Worm (Caenorhabditis elegans): ENCODE data around the gene C08E8.4.

C08E8.4 gene

ce11 chrV:18410142-18410541 is 38.5 kb downstream of the C08E8.4 start, which contains the start of gene srh-207:
TSS of gene srh-207 (minus strand) at chrV:18410242.
- TF ChIP-seq nhr-12 (tag; optimal IDR thresholded peaks at IDR 0.05) = no peak

ce11 chrV:18412351-18412750 is 40.7 kb downstream of the C08E8.4 start:
- no peak for TF ChIP-seq efl-1 (optimal IDR thresholded peaks at IDR 0.05)
- TF ChIP-seq efl-1 (GFP tag; optimal IDR thresholded peaks at IDR 0.05 in 1 of 2) = peak in 1 of 2 experiments; percentile 23
- TF ChIP-seq mdl-1 (tag; optimal IDR thresholded peaks at IDR 0.05) = no peak
- peak in 1 of 2 experiments; percentile 2 for TF ChIP-seq lin-35 (GFP tag; optimal IDR thresholded peaks at IDR 0.05)

- TF ChIP-seq Y116A8C.19 (tag; optimal IDR thresholded peaks at IDR 0.05; ENCODE audit: borderline replicate concordance) = no peak
- TF ChIP-seq efl-3 (GFP tag; optimal IDR thresholded peaks at IDR 0.05) = no peak
- TF ChIP-seq nhr-85 (tag) = no peak
- TF ChIP-seq swsn-7 (tag; optimal IDR thresholded peaks at IDR 0.05) = no peak
- TF ChIP-seq nhr-84 (tag; optimal IDR thresholded peaks at IDR 0.05) = no peak
- no peak for TF ChIP-seq nhr-90 (tag; optimal IDR thresholded peaks at IDR 0.05; ENCODE audit: poor library complexity)
- TF ChIP-seq fkh-8 (tag; optimal IDR thresholded peaks at IDR 0.05) = no peak
- no peak for TF ChIP-seq pax-3 (tag; optimal IDR thresholded peaks at IDR 0.05)
- no peak for TF ChIP-seq unc-86 (tag; optimal IDR thresholded peaks at IDR 0.05)
- no peak for TF ChIP-seq pqm-1 (tag; optimal IDR thresholded peaks at IDR 0.05)
- no peak for TF ChIP-seq ama-1 (optimal IDR thresholded peaks at IDR 0.05)
- TF ChIP-seq nhr-237 (tag; optimal IDR thresholded peaks at IDR 0.05) = no peak
- TF ChIP-seq lin-13 (GFP tag; optimal IDR thresholded peaks at IDR 0.05) = no peak
- no peak for TF ChIP-seq nhr-28 (tag; optimal IDR thresholded peaks at IDR 0.05)
- TF ChIP-seq zag-1 (tag; optimal IDR thresholded peaks at IDR 0.05) = no peak
- no peak for TF ChIP-seq lin-14 (GFP tag; optimal IDR thresholded peaks at IDR 0.05)
Observed at ce11 chrV:18412887-18413286, 41.2 kb downstream of the C08E8.4 start, which contains the start of gene ZK262.2. TSS of gene ZK262.2 (minus strand) at chrV:18412987.

- no peak for TF ChIP-seq mef-2 (tag; optimal IDR thresholded peaks at IDR 0.05)
- no peak for TF ChIP-seq ceh-82 (tag; optimal IDR thresholded peaks at IDR 0.05)
- TF ChIP-seq pag-3 (tag; optimal IDR thresholded peaks at IDR 0.05; ENCODE audit: borderline replicate concordance, insufficient read depth) = no peak
- no peak for TF ChIP-seq ceh-88 (GFP tag; IDR thresholded peaks at IDR 0.05)
- TF ChIP-seq ztf-4 (tag; optimal IDR thresholded peaks at IDR 0.05) = no peak
- no peak for TF ChIP-seq irx-1 (tag; optimal IDR thresholded peaks at IDR 0.05)
- no peak for TF ChIP-seq hpl-2 (GFP tag; optimal IDR thresholded peaks at IDR 0.05)
- no peak for TF ChIP-seq mep-1 (tag; optimal IDR thresholded peaks at IDR 0.05)
- TF ChIP-seq sup-37 (GFP tag; optimal IDR thresholded peaks at IDR 0.05) = no peak
- no peak for TF ChIP-seq vab-15 (tag; optimal IDR thresholded peaks at IDR 0.05)
- no peak for TF ChIP-seq efl-1 (optimal IDR thresholded peaks at IDR 0.05)
- no peak for TF ChIP-seq efl-1 (GFP tag; optimal IDR thresholded peaks at IDR 0.05 in 1 of 2)
Observed at ce11 chrV:18414051-18414450, 42.4 kb downstream of the C08E8.4 start, which contains the start of gene txt-8. TSS of gene txt-8 (plus strand) at chrV:18414351.

- TF ChIP-seq nhr-71 (tag; optimal IDR thresholded peaks at IDR 0.05) (no peak), nhr-12 (tag; optimal IDR thresholded peaks at IDR 0.05) (no peak), lin-14 (GFP tag; optimal IDR thresholded peaks at IDR 0.05) (no peak), nhr-84 (tag; optimal IDR thresholded peaks at IDR 0.05) (no peak), C34B4.2 (tag; optimal IDR thresholded peaks at IDR 0.05) (no peak), vab-15 (tag; optimal IDR thresholded peaks at IDR 0.05) (no peak), efl-3 (GFP tag; optimal IDR thresholded peaks at IDR 0.05) (no peak), sup-37 (GFP tag; optimal IDR thresholded peaks at IDR 0.05) (no peak), unc-130 (tag; optimal IDR thresholded peaks at IDR 0.05) (no peak), isw-1 (GFP tag; IDR thresholded peaks at IDR 0.05) (no peak), snpc-4 (tag; optimal IDR thresholded peaks at IDR 0.05) (no peak), ceh-88 (GFP tag; IDR thresholded peaks at IDR 0.05) (no peak), pag-3 (tag; optimal IDR thresholded peaks at IDR 0.05; ENCODE audit: borderline replicate concordance, insufficient read depth) (no peak), snu-23 (GFP tag; optimal IDR thresholded peaks at IDR 0.05) (no peak)
Observed at ce11 chrV:18420797-18421196, 49.2 kb downstream of the C08E8.4 start, which contains the start of gene srj-26. TSS of gene srj-26 (plus strand) at chrV:18421097.
